Worm (Caenorhabditis elegans) whole organism, L4 larva: Measurements from ENCODE around the gene kcnl-1.
A peak's percentile ranks its signal among the peaks of the same experiment; 100 is the strongest.

Experiments
- F10B5.3 ChIP-seq: sonication (generic microtip); optimal IDR thresholded peaks from 2 replicates; lab custom pipeline; 2016; ENCODE audit warnings: mild to moderate bottlenecking, missing genetic modification characterization, missing compliant biosample characterization
- F37D6.2 ChIP-seq: sonication (generic microtip); optimal IDR thresholded peaks from 2 replicates; lab custom pipeline; 2016; ENCODE audit warnings: mild to moderate bottlenecking, missing genetic modification characterization, missing compliant biosample characterization
- F49E8.2 ChIP-seq: sonication (generic microtip); optimal IDR thresholded peaks from 2 replicates; lab custom pipeline; 2016; ENCODE audit warnings: missing compliant biosample characterization, mild to moderate bottlenecking, missing genetic modification characterization, borderline replicate concordance
- T26A8.4 ChIP-seq: fragments of 200-800 bp; sonication (Bioruptor generic); IDR thresholded peaks from 2 replicates; pipeline ENCODE4 v1.3.6; 2022; ENCODE audit warnings: missing genetic modification characterization, missing compliant biosample characterization
- Y75B8A.6 ChIP-seq: fragments of 200-800 bp; sonication (Bioruptor generic); IDR thresholded peaks from 2 replicates; pipeline ENCODE4 v1.3.6; 2022; ENCODE audit warnings: missing genetic modification reagents, missing genetic modification characterization, missing compliant biosample characterization
- ama-1 ChIP-seq: fragments of 150-350 bp; optimal IDR thresholded peaks from 2 replicates; lab custom pipeline; 2014; ENCODE audit warnings: inconsistent platforms, mixed read lengths
- arid-1 ChIP-seq: fragments of 200-800 bp; sonication (Bioruptor generic); conservative IDR thresholded peaks from 2 replicates; pipeline ENCODE4 v1.3.6; 2022; ENCODE audit warnings: missing genetic modification reagents, missing genetic modification characterization, missing compliant biosample characterization
- ceh-20 ChIP-seq: fragments of 200-800 bp; sonication (Bioruptor generic); IDR thresholded peaks from 2 replicates; pipeline ENCODE4 v1.3.6; 2022; ENCODE audit warnings: missing genetic modification reagents, missing genetic modification characterization, missing compliant biosample characterization
- ceh-44 ChIP-seq: fragments of 200-800 bp; sonication (Bioruptor generic); IDR thresholded peaks from 2 replicates; pipeline ENCODE4 v1.3.6; 2022; ENCODE audit warnings: missing genetic modification reagents, missing genetic modification characterization, missing compliant biosample characterization
- ceh-82 ChIP-seq: sonication (generic microtip); optimal IDR thresholded peaks from 2 replicates; lab custom pipeline; 2017; ENCODE audit warnings: missing biosample characterization, missing genetic modification characterization
- cey-2 ChIP-seq: sonication (generic microtip); optimal IDR thresholded peaks from 3 replicates; lab custom pipeline; 2017; ENCODE audit warnings: missing genetic modification characterization, mild to moderate bottlenecking, missing compliant biosample characterization, antibody characterized with exemption, borderline replicate concordance; ENCODE audit not compliant: insufficient read depth
- dmd-6 ChIP-seq: fragments of 200-800 bp; sonication (Bioruptor generic); IDR thresholded peaks from 2 replicates; pipeline ENCODE4 v1.3.6; 2022; ENCODE audit warnings: missing genetic modification reagents, missing genetic modification characterization, missing compliant biosample characterization
- duxl-1 ChIP-seq: sonication (generic microtip); optimal IDR thresholded peaks from 2 replicates; lab custom pipeline; 2016; ENCODE audit warnings: mild to moderate bottlenecking, missing genetic modification characterization, moderate library complexity, missing compliant biosample characterization; ENCODE audit not compliant: poor library complexity
- egl-27 ChIP-seq: sonication (generic microtip); optimal IDR thresholded peaks from 3 replicates; lab custom pipeline; 2017; ENCODE audit warnings: missing biosample characterization, missing genetic modification reagents, missing genetic modification characterization
- egl-43 ChIP-seq: fragments of 200-800 bp; sonication (Bioruptor generic); IDR thresholded peaks from 2 replicates; pipeline ENCODE4 v1.3.6; 2022; ENCODE audit warnings: missing genetic modification reagents, missing genetic modification characterization, missing compliant biosample characterization
- fkh-10 ChIP-seq: fragments of 150-350 bp; optimal IDR thresholded peaks from 2 replicates; lab custom pipeline; 2014; ENCODE audit warnings: missing biosample characterization, missing genetic modification reagents, missing genetic modification characterization
- hlh-11 ChIP-seq: fragments of 200-800 bp; sonication (Bioruptor generic); optimal IDR thresholded peaks from 2 replicates; lab custom pipeline; 2018; ENCODE audit warnings: mild to moderate bottlenecking, missing genetic modification characterization, missing compliant biosample characterization
- lim-7 ChIP-seq: fragments of 200-800 bp; sonication (Bioruptor generic); IDR thresholded peaks from 2 replicates; pipeline ENCODE4 v1.3.6; 2022; ENCODE audit warnings: missing genetic modification characterization, missing compliant biosample characterization
- lin-1 ChIP-seq: fragments of 200-800 bp; sonication (Bioruptor generic); IDR thresholded peaks from 2 replicates; pipeline ENCODE4 v1.3.6; 2022; ENCODE audit warnings: missing genetic modification reagents, missing genetic modification characterization, missing compliant biosample characterization
- lin-15B ChIP-seq: fragments of 150-350 bp; sonication (generic microtip); optimal IDR thresholded peaks from 3 replicates; lab custom pipeline; 2014; ENCODE audit warnings: missing biosample characterization, missing genetic modification characterization
- lin-39 ChIP-seq: fragments of 150-350 bp; optimal IDR thresholded peaks from 2 replicates; lab custom pipeline; 2014; ENCODE audit warnings: missing biosample characterization, missing genetic modification reagents, missing genetic modification characterization
- madf-9 ChIP-seq: fragments of 200-800 bp; sonication (Bioruptor generic); conservative IDR thresholded peaks from 2 replicates; pipeline ENCODE4 v1.3.6; 2022; ENCODE audit warnings: missing genetic modification reagents, missing genetic modification characterization, missing compliant biosample characterization
- mdl-1 ChIP-seq, 2 experiments: fragments of 150-350 bp in 1 of 2; sonication (generic microtip) in 1 of 2; optimal IDR thresholded peaks; 2 replicates each; lab custom pipeline; 2014 to 2017; ENCODE audit warnings: missing biosample characterization in 2 of 2, missing genetic modification characterization in 2 of 2
- mes-2 ChIP-seq: sonication (generic microtip); optimal IDR thresholded peaks from 2 replicates; lab custom pipeline; 2016; ENCODE audit warnings: missing genotype, mild to moderate bottlenecking, missing genetic modification characterization, missing compliant biosample characterization; ENCODE audit not compliant: poor library complexity, severe bottlenecking
- mxl-2 ChIP-seq: fragments of 200-800 bp; sonication (Bioruptor generic); conservative IDR thresholded peaks from 2 replicates; pipeline ENCODE4 v1.3.6; 2022; ENCODE audit warnings: missing genetic modification reagents, missing genetic modification characterization, missing compliant biosample characterization
- nhr-10 ChIP-seq: fragments of 150-350 bp; optimal IDR thresholded peaks from 2 replicates; lab custom pipeline; 2014; ENCODE audit warnings: missing biosample characterization, missing genetic modification characterization
- nhr-102 ChIP-seq: sonication (generic microtip); optimal IDR thresholded peaks from 2 replicates; lab custom pipeline; 2016; ENCODE audit warnings: mild to moderate bottlenecking, missing genetic modification characterization, moderate library complexity, missing compliant biosample characterization
- nhr-28 ChIP-seq: fragments of 150-350 bp; optimal IDR thresholded peaks from 2 replicates; lab custom pipeline; 2014; ENCODE audit warnings: missing biosample characterization, missing genetic modification characterization
- nhr-41 ChIP-seq: fragments of 200-800 bp; sonication (Bioruptor generic); IDR thresholded peaks from 2 replicates; pipeline ENCODE4 v1.3.6; 2022; ENCODE audit warnings: missing genetic modification reagents, missing genetic modification characterization, missing compliant biosample characterization
- nhr-42 ChIP-seq: fragments of 200-800 bp; sonication (Bioruptor generic); IDR thresholded peaks from 2 replicates; pipeline ENCODE4 v1.3.6; 2022; ENCODE audit warnings: missing genetic modification characterization, missing compliant biosample characterization
- nhr-48 ChIP-seq: sonication (generic microtip); optimal IDR thresholded peaks from 2 replicates; lab custom pipeline; 2016; ENCODE audit warnings: mild to moderate bottlenecking, missing genetic modification characterization, missing compliant biosample characterization
- nhr-76 ChIP-seq: fragments of 150-350 bp; optimal IDR thresholded peaks from 2 replicates; lab custom pipeline; 2014; ENCODE audit warnings: missing biosample characterization, missing genetic modification characterization
- pha-4 ChIP-seq, 2 experiments: fragments of 150-350 bp in 1 of 2; fragments of 200-800 bp in 1 of 2; sonication (Bioruptor generic) in 1 of 2; IDR thresholded peaks in 1 of 2; optimal IDR thresholded peaks in 1 of 2; 2 replicates each; pipeline versions ENCODE4 v1.3.6 to Lab custom; 2014 to 2022; ENCODE audit warnings: missing genetic modification characterization in 2 of 2, missing genetic modification reagents in 2 of 2, missing biosample characterization in 1 of 2, missing compliant biosample characterization in 1 of 2
- pqm-1 ChIP-seq: sonication (generic microtip); optimal IDR thresholded peaks from 2 replicates; lab custom pipeline; 2017; ENCODE audit warnings: missing biosample characterization, missing genetic modification characterization
- saeg-2 ChIP-seq: fragments of 200-800 bp; sonication (Bioruptor generic); IDR thresholded peaks from 2 replicates; pipeline ENCODE4 v1.3.6; 2022; ENCODE audit warnings: missing genetic modification reagents, missing genetic modification characterization, missing compliant biosample characterization
- set-16 ChIP-seq: fragments of 200-800 bp; sonication (Bioruptor generic); IDR thresholded peaks from 2 replicates; pipeline ENCODE4 v1.3.6; 2022; ENCODE audit warnings: missing genetic modification reagents, missing genetic modification characterization, missing compliant biosample characterization
- snpc-4 ChIP-seq: fragments of 150-350 bp; optimal IDR thresholded peaks from 2 replicates; lab custom pipeline; 2014; ENCODE audit warnings: missing biosample characterization, missing genetic modification characterization
- tag-97 ChIP-seq: fragments of 200-800 bp; sonication (Bioruptor generic); IDR thresholded peaks from 2 replicates; pipeline ENCODE4 v1.3.6; 2022; ENCODE audit warnings: missing genetic modification characterization, missing compliant biosample characterization
- tra-1 ChIP-seq: fragments of 200-800 bp; sonication (Bioruptor generic); IDR thresholded peaks from 2 replicates; pipeline ENCODE4 v1.3.6; 2022; ENCODE audit warnings: missing genetic modification reagents, missing genetic modification characterization, missing compliant biosample characterization
- zag-1 ChIP-seq: fragments of 150-350 bp; optimal IDR thresholded peaks from 2 replicates; lab custom pipeline; 2014; ENCODE audit warnings: missing biosample characterization, missing genetic modification characterization
- zfp-2 ChIP-seq: sonication (generic microtip); optimal IDR thresholded peaks from 2 replicates; lab custom pipeline; 2016; ENCODE audit warnings: mild to moderate bottlenecking, missing genetic modification characterization, missing compliant biosample characterization
- ztf-7 ChIP-seq: fragments of 150-350 bp; optimal IDR thresholded peaks from 2 replicates; lab custom pipeline; 2014; ENCODE audit warnings: missing biosample characterization, missing genetic modification characterization

Gene kcnl-1

DNA sequence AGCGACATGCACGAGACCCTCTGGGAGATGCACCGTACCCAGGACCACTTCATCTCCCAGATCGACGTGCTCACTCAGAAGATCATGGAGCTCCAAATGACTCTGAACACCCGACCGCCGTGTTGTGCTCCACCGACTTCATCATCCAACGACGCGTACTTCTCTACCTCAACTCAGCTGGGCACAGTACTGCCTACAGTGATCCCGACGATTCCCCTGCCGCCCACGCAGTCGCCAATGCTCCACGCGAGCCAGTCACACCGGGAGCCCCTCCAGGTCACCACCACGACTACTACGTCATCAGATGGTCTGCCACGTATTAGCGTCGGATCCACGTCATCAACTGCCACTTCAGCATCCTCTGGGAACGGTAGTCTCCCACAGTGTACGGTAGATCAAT, 40.2 kb downstream of the kcnl-1 start:
- no peak for TF ChIP-seq lin-39 (tag; lab: Kevin White, UChicago)
- TF ChIP-seq mxl-2 (GFP tag; lab: Robert Waterston, UW), result no peak
- TF ChIP-seq snpc-4, result no peak
- TF ChIP-seq lim-7 (GFP tag; lab: Robert Waterston, UW), result no peak
- TF ChIP-seq F10B5.3 (tag; lab: Kevin White, UChicago), result no peak
- TF ChIP-seq set-16 (GFP tag; lab: Robert Waterston, UW), result peak; percentile 75
- TF ChIP-seq mdl-1 (tag; optimal IDR thresholded peaks at IDR 0.05; lab: Kevin White, UChicago), result no peak
- TF ChIP-seq egl-43, result peak; percentile 66; the same call in 1 of the 2 replicates

DNA sequence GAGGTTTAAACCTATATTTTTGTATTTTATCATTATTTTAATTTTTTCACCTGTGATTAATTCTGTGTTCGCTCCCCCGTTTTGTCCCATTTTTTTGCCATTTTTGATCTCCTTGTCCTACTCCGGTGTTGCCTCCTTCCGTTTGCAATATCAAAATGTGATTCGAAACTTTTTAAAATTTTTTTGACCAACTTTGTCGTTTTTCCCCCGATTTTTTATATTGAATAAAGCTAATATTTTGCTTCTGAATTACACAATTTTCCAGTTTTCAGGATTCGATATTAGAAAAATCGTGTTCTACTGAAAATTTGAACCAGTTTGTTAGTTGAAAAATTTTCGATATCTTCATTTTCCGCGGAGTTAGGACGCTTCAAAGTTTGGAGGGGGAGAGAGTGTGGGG, 40.7 kb downstream of the kcnl-1 start, which contains the start of gene nlp-25:
Gene nlp-25, plus strand, starts transcription at position 301 of the 400 bp plus-strand sequence.
- TF ChIP-seq madf-9 (no peak), ceh-20 (GFP tag; lab: Robert Waterston, UW) (no peak), nhr-76 (tag; lab: Kevin White, UChicago) (no peak), mes-2 (tag; lab: Kevin White, UChicago) (no peak), F37D6.2 (tag; lab: Kevin White, UChicago) (no peak), nhr-42 (GFP tag; lab: Robert Waterston, UW) (no peak), cey-2 (no peak), duxl-1 (no peak), zag-1 (tag; lab: Kevin White, UChicago) (no peak), zfp-2 (tag; lab: Kevin White, UChicago) (no peak), nhr-48 (tag; lab: Kevin White, UChicago) (no peak)

DNA sequence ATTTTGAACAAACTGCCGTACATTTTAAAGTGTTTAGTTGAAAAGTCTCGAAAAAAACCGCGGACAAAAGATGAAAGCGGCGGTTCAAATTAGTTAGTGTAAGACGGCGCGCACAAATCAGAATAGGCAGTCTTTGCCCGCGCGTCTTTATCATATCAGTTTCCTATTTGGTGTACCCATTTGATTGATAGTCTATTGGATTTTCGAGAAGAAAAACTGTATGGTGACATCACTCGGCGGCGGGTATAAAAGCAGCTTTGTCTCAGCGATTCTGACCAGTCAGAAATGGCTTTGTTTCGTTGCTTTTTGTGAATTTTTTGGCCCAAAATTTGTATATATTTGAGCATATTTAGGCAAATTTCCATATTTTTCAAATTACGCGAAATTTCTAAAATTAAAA, 43.5 kb downstream of the kcnl-1 start:
- TF ChIP-seq tra-1 (no peak), nhr-48 (tag; lab: Kevin White, UChicago) (peak; percentile 37), lin-15B (tag; lab: Kevin White, UChicago) (no peak), F37D6.2 (tag; lab: Kevin White, UChicago) (no peak), nhr-28 (tag; lab: Kevin White, UChicago) (peak; percentile 68), tag-97 (GFP tag; lab: Robert Waterston, UW) (no peak), hlh-11 (tag; lab: Kevin White, UChicago) (peak; percentile 21), F49E8.2 (tag; lab: Kevin White, UChicago) (no peak), nhr-41 (no peak), nhr-102 (no peak), arid-1 (GFP tag; lab: Robert Waterston, UW) (no peak), ceh-44 (GFP tag; lab: Robert Waterston, UW) (no peak), fkh-10 (GFP tag; lab: Kevin White, UChicago) (no peak), ztf-7 (tag; lab: Kevin White, UChicago) (no peak), T26A8.4 (GFP tag; lab: Robert Waterston, UW) (0 out of 2 replicates have a peak, but pooled peaks have one; percentile 23), ceh-82 (tag; lab: Kevin White, UChicago) (no peak), ama-1 (lab: Kevin White, UChicago) (peak; percentile 5), nhr-10 (tag; lab: Kevin White, UChicago) (no peak), dmd-6 (GFP tag; lab: Robert Waterston, UW) (no peak)
- TF ChIP-seq, all 104 proteins: peak for 5

DNA sequence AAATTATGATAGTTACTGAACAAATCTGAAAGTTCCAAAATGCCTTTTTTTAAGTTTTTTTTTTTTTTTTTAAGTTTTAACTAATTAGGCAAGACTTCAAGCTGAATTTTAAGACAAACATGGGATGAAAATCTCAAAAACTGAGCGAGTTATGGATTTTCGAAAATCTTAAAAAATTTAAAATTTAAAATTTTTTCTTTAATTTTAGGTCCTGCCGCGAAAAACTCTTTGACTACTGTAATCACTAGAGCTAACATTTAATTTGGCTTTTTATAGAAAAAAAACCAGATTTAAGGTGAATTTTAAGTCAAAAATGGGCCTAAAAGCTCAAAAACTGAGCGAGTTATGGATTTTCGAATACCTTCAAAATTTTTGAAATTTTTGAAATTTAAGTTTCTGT, 44.0 kb downstream of the kcnl-1 start, which contains the start of gene grsp-1:
Gene grsp-1, plus strand, starts transcription at position 301 of the 400 bp plus-strand sequence.
- no peak for TF ChIP-seq ama-1 (lab: Kevin White, UChicago)
- no peak for TF ChIP-seq tra-1
- TF ChIP-seq pqm-1 (tag; lab: Kevin White, UChicago), result no peak
- TF ChIP-seq pha-4 (GFP tag; IDR thresholded peaks at IDR 0.05; lab: Robert Waterston, UW), result no peak
- no peak for TF ChIP-seq pha-4 (tag; optimal IDR thresholded peaks at IDR 0.05; lab: Kevin White, UChicago)
- TF ChIP-seq egl-27 (tag; lab: Kevin White, UChicago), result no peak
- no peak for TF ChIP-seq lin-1 (GFP tag; lab: Robert Waterston, UW)
- no peak for TF ChIP-seq Y75B8A.6 (GFP tag; lab: Robert Waterston, UW)
- TF ChIP-seq F37D6.2 (tag; lab: Kevin White, UChicago), result no peak
- TF ChIP-seq nhr-42 (GFP tag; lab: Robert Waterston, UW), result no peak
- no peak for TF ChIP-seq tag-97 (GFP tag; lab: Robert Waterston, UW)
- no peak for TF ChIP-seq saeg-2 (GFP tag; lab: Robert Waterston, UW)
